Worm (Caenorhabditis elegans) whole organism, dauer: ENCODE data around the gene F43B10.1.

Source experiments
- unc-62 ChIP-seq: sonication (generic microtip); optimal IDR thresholded peaks from 2 replicates; lab custom pipeline; 2017; ENCODE audit warnings: missing biosample characterization, missing genetic modification reagents, missing genetic modification characterization

The F43B10.1 gene

DNA sequence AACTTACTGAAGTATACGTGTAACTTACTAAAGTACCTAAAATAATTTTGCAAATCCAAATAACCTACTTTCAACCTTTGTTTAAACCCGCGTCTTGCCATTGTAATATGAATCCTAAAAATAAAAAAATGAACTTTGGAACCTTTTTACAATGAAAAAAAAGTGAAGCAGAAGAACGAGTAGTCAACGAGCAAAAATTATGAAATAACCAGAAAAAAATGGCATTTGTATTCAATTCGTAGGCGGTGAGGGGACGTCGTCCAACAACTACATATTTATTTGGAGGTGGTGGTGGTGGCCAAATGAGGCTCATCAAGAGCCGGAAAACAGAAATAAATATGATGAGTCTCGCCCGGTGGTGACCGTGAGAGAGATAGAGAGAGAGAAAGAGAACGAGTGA, at the start of gene F43B10.1:
F43B10.1 (minus strand) TSS at position 101 of the 400 bp plus-strand sequence.
- no peak for TF ChIP-seq unc-62

DNA sequence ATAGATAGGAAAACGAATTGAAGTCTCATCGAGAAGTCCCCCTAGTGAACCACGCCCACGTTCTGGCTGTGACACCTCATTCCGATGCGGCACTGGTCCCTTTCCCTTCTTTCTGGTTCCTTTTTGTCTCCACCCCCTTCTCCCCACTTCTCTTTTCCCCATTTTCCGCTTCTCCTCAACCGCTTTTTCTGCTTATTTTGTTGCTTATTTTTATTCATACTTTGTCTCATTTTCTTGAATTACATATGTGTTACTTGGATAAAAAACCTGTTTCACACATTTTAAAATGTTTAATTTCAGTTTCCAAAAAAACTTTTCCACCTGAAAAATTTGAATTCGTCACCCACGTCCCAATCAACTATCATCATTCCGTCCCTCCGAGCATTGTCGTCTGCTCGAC, 48.8 kb upstream of the F43B10.1 start, which contains the start of gene lgc-53:
lgc-53 (plus strand) TSS at position 301 of the 400 bp plus-strand sequence.
- no peak for TF ChIP-seq unc-62

DNA sequence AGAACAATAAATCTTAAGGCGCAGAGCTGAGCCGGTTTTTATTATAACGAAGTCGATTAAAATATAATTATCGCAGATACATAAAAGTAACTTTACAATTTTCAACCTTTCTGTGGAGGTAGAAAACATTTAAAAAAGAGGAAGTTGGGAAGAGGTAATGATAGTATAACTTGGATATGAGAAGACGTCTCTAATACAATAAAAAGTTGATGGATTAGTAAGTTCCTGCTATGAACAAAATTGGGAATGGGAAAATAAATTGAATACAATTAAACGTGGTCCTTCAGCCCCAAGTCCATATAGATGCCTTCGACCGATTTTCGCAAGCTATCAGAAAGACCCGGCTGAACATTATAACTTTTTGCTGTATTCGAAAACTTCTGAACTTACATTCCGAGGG, 43.0 kb upstream of the F43B10.1 start:
- TF ChIP-seq unc-62, result no peak

DNA sequence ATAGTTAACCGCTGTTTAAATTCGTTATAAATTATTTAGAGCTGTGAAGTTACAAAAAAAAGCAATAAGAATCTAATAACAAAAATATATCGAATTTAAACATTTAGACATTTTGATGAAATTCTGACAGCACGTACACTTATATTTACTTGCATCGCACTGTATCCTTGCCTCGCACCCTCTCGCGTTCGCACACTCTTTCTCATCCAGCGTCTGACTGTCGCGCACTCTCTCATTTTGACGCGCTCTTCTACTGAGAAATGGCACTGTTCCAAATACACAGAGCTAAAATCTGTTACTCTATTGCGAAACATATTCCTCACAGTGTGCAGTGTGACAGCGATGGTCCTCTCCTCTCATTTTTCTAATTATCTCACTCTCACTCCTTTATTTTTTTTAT, 41.5 kb upstream of the F43B10.1 start:
- TF ChIP-seq unc-62, result no peak

DNA sequence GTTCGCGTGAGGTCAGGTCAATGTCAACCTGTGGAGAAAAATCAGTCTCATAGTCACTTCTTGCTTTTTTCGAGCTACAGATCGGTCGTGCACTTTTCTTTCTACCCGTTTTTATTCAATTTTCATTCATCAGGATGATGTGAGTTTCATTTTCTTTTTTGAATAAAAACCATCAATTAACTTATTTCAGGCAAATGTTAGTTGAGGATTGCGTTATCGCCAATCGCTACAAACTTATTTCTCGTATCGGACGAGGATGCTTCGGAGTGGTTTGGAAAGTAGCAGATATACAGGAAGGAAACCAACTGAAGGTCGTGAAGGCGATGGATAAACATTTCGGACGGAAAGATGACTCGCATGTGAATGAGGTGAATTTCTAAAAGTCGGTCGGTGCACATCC, 39.6 kb upstream of the F43B10.1 start, which contains the start of gene F22H10.1:
F22H10.1 (plus strand) TSS at position 211 of the 400 bp plus-strand sequence.
- no peak for TF ChIP-seq unc-62

DNA sequence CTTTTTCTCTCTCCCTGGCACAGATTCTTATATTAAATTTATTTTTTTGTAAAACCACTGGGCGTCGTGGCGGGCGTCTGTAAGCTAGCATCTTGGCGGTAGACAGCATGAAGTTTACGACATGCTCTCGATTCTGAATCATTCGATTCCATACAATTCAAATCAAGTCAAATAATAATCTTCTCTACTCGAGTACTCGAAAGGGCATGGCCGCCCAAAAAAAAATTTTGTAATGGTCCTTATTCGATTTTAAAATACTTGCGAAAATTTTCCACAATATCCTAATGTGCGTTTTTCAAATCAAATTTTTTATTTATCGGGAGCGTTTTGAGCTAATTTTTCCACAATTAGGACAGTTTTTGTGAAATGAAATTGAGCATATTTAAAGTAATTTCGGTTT, 35.5 kb upstream of the F43B10.1 start:
- TF ChIP-seq unc-62, result no peak

DNA sequence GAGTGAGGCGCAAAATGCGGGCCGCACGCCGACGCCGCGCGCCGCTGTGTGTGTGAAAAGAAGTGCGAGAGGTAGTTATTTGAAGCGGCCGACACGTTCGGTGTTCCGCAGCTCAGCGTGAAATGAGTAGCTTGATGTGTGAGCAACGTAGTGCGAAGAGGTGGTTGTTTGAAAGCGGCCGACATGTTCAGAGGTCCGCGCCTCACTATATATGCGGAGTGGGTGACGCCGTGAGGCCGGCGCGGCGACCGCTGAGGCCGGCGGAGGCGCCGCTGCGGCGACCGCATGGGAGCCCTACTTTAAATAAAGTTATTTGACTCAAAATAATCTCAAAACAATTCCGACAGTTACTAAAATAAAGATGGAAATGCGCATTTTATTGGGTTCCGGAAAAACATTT, 34.2 kb upstream of the F43B10.1 start:
- no peak for TF ChIP-seq unc-62

DNA sequence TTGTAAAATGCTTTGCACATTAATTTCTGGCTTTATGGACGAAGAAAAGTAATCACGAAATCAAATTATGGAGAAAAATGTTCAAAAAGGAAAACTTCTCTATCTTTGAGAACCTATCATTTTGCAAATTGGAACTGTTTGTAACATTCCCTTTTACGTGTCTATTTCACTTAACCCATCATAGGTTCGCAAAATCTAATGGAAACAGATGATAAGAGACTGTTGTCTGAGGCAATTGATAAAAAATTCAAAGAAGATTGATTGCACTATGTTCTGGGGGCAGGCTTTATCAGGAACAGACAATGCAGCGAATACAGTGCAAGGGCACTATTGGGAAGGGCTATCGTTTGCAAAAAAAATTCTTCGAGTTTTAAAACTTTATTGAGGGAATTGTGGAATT, 32.6 kb upstream of the F43B10.1 start:
- TF ChIP-seq unc-62, result no peak

DNA sequence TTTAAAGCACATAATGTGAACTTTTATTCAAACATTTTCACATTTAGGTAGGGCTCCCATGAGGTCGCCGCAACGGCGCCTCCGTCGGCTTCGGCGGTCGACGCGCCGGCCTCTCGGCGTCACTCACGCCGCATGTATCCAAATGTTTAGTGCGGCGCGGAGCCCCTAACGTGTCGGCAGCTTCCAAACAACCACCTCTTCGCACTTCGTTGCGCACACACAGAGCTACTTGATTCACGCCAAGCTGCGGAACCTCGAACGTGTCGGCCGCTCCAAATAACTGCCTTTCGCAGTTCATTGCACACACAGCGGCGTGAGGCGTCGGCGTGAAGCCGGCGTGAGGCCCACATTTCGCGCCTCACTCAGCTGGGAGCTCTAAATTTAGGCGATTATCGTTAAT, 28.4 kb upstream of the F43B10.1 start, which contains the start of gene F22H10.6:
F22H10.6 (minus strand) TSS at position 292 of the 400 bp plus-strand sequence.
- no peak for TF ChIP-seq unc-62

DNA sequence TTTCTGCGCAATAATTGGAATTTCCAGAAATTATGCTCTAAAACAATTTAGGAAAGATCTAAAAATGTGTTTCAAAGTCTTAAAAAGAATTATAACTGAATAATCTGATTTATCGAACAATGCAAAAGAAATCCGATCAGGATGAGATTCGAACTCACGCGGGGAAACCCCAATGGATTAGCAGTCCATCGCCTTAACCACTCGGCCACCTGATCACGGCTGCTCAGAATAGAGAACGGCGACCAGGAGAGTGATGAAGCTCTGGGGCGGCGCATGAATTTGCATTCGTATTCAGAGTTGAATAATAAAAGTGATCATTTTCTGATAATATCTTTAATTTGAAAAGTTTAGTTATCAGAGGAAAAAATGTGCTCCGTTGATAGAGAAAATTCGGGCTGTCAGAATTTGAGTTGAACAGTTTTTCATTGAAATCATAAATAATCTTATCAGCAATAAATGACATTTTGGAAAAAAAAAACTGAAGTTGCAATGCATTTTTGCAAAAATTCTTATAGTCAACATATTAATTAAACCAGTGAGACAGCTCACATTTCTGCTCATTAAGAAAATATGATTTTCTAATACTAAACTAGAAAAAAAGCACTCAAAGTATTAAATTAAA, 27.3 kb upstream of the F43B10.1 start:
- no peak for TF ChIP-seq unc-62

DNA sequence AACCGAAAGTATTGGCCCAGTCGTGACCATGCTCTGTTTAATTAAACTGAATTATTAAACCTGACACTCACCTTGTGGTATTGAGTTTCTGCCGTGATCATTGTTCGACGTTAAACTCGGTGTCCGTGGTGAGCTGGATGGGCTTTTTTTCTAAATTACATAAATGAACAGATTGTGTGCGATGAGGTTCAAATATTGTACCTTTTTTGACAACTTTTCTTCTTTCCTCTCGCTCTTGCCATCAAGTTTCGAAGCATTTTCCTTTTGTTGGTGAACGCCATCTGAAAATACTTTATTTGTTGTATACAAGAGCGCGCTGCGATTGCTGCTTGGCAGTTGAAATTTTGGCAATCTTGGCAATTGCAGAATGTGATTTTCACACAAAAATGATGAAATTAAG, 25.3 kb upstream of the F43B10.1 start, which contains the start of gene F22H10.11:
F22H10.11 (minus strand) TSS at position 101 of the 400 bp plus-strand sequence.
- no peak for TF ChIP-seq unc-62

DNA sequence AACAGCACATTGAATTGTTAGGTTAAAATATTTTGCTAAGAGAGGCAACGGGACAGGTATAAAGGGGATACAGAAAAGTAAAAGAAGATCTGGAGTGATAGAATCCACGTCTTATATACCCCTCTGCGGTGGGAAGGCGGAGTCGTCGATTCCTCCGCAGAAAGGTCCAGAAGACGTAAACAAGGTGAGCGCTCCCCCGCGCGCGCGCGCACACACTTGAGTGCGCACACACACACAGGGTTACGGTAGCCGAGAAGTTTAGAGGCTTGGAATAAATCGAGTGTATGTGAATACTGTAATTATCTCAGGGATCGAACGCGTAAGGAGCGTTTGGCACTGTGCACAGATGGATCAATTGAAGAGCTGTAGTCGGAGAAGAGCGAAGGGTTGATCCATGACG, 24.8 kb upstream of the F43B10.1 start:
- TF ChIP-seq unc-62, result no peak

DNA sequence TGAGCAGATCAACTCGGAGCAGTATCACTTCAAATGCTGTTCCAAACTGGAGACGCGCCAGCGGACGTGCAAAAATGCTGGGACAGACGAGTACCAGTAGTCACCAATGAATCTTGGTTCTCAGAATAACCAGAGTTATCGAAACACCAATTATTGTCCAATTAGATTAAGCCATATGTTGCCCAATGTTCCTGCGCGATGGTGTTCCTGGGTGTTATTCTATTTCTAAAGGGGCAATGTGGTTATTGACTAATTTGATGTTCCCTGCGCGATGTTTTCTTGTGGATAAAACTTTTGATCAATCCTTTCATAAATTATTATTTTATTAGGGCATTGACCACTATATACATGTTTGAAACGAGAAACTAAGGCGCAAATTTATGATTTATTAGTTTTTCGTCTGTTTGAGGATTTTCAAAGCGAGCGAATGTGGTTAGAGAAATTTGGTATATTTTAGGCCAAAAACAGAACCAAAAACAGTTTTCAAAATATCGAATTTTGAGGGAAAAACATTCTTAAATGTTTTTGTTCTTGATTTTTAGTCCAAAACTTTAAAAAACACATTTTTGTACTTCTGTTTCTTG, 19.4 kb upstream of the F43B10.1 start:
- no peak for TF ChIP-seq unc-62

DNA sequence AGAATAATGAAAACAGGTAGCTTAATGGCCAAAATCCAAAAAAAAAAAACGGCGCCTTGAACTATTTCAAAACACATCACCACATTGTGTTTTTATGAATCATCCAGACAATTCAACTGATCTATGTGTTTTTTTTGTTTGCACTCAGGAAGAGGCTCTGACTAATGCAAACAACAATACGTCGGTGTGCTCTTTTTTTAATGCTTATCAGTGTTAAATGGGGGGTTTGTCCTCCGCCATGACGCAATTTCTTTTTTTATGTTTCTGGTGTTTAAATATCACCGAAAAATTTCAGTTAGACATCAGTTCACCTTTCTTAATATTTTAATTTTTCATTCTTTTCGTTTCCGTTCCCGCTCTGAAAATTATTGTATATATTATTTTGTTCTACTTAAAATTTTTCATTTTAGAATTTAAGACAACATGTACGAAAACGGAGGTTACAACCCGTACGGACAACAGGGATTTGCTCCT, 16.5 kb upstream of the F43B10.1 start, which contains the start of gene F22H10.2:
F22H10.2 (plus strand) TSS at position 424 of the 474 bp plus-strand sequence.
- TF ChIP-seq unc-62, result no peak

DNA sequence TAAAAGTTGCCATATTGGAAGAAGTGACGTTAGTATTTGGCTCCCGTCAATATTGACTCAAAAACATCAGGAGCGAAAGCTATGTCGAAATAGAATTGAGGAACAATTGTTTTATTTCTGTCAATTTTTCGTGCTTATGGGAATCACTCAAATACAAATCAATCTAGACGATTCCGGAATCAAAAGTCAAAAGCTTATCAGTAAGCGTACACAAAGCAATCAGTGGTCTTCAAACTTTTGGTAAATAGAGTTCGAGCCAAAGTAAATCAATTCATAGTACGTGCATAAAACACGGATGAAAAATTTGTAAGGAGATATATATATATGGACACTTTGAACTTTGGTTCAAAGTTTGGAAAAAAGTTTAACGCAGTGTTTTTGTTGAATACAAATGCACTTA, 15.5 kb upstream of the F43B10.1 start:
- no peak for TF ChIP-seq unc-62

DNA sequence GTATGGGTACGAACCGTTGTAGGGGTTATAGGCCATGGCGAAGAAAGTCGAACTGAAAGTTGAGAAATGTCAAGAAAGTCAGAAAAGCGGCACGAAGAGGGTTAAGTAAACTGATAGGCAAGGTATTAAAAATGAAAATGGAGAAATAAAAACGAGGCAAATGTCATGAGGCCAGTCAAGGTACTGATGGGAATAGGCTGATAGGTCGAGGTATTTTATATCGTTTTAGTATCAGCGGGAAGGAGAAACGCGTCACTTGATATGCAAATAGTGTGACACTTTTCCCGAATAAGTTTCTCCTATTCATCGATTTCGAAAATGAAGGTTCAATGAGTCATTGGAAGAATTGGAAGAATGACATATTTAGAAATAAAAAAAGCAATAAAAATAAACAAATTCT, 15.0 kb upstream of the F43B10.1 start, which contains the start of gene F22H10.3:
F22H10.3 (minus strand) TSS at position 36 of the 400 bp plus-strand sequence.
- TF ChIP-seq unc-62, result no peak

DNA sequence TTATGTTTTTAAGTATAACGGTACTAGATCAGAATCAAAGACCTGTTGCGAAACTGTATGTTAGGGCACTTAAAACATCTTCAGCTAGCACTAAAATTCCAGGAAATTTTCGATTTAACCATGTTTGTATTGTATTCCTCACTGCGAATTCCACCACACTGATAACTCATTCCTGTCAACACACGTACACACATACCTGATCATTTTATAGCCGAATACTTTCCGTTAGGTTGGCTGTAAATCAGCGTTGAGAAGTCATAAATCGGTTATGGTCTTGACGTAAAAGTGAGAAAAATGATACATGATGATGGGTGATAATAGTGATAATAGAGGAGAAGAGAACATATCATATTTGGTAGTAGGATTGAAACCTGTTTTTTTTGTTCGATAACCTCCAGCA, 13.1 kb upstream of the F43B10.1 start:
- no peak for TF ChIP-seq unc-62

DNA sequence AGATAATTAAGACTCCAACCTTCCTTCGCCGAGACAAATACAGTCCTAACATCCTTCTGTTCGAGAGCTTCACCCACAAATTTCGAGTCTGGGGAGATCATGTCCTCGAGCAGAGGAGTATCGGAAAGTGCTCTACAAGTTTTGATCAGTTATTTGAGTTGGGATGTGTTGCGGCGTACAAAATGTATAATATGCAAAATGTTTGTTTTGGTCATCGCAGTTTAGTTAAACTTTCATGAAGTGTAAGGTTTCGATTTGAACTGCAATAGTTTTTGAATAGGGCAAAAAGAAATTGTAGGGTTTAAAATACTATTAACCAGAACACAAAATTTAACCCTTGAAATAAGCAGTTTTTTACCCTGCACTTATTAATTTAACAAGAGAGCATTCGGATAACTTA, 12.0 kb upstream of the F43B10.1 start, which contains the start of gene tag-343:
tag-343 (minus strand) TSS at position 101 of the 400 bp plus-strand sequence.
- no peak for TF ChIP-seq unc-62
